Worm (Caenorhabditis elegans) whole organism, L4 larva: ENCODE results near the gene sod-3.
A peak's percentile ranks its signal among the peaks of the same experiment; 100 is the strongest.

Source experiments
- aha-1 ChIP-seq: fragments of 150-350 bp; peaks from one replicate; lab custom pipeline; 2014; ENCODE audit warnings: missing biosample characterization, missing genetic modification characterization
- aly-2 ChIP-seq: sonication (generic microtip); optimal IDR thresholded peaks from 2 replicates; lab custom pipeline; 2018; ENCODE audit warnings: missing biosample characterization, missing genetic modification characterization
- lsy-2 ChIP-seq, 2 experiments: fragments of 150-350 bp in 1 of 2; sonication (generic microtip) in 1 of 2; optimal IDR thresholded peaks; 2 replicates each; lab custom pipeline; 2014 to 2017; ENCODE audit warnings: missing biosample characterization in 2 of 2, missing genetic modification characterization in 2 of 2
- unc-130 ChIP-seq: sonication (generic microtip); optimal IDR thresholded peaks from 2 replicates; lab custom pipeline; 2016; ENCODE audit warnings: missing genetic modification reagents, missing genetic modification characterization, missing compliant biosample characterization

DNA sequence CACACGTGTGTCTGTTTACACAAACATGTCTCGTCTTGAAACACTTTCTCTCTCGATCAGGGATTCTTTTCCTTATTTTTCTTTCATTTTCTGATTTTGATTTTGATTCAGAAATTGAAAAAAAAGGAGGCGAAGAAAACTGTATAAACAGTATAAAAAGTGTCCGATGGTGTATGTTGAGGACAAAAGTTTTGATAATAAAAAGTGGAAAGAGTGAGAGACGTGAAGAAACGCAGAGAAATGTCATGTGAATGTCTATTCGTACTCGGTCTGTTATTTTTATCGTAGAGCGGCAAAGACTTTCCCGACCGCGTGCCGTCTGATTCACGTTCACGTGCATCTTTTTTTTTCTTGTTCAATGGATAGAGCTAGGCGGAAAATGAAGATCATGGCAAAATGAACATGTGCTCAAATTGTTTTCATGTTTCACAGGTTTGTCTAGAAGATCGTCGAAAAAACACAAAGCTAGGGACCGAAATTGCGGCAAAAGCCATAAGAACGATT lies 28.8 kb upstream of the sod-3 start:
- no peak for TF ChIP-seq unc-130 (GFP tag; lab: Kevin White, UChicago)
- TF ChIP-seq aha-1 (tag; lab: Kevin White, UChicago): peak; percentile 57
- peak in 1 of 2 experiments; percentile 60 for TF ChIP-seq lsy-2 (tag; optimal IDR thresholded peaks at IDR 0.05; lab: Kevin White, UChicago)
- TF ChIP-seq aly-2 (tag; lab: Kevin White, UChicago): no peak
